Fruit fly (Drosophila melanogaster): ENCODE results near the gene Cyp12a5.

- TF ChIP-seq psq (optimal IDR thresholded peaks at IDR 0.05): no peak
- TF ChIP-seq insv (optimal IDR thresholded peaks at IDR 0.05): no peak
- no peak for TF ChIP-seq Sin3A (optimal IDR thresholded peaks at IDR 0.05)
- TF ChIP-seq h (optimal IDR thresholded peaks at IDR 0.05): no peak
- no peak for TF ChIP-seq Myc (optimal IDR thresholded peaks at IDR 0.05)
- no peak for TF ChIP-seq ttk (optimal IDR thresholded peaks at IDR 0.05)
Measured at dm6 chr3R:19094799-19095418, 37.5 kb upstream of the Cyp12a5 start, which contains the start of the genes mRpL55 and ATPsynD.
